Fruit fly (Drosophila melanogaster): ENCODE results near the gene CG1677.

Gene CG1677

DNA sequence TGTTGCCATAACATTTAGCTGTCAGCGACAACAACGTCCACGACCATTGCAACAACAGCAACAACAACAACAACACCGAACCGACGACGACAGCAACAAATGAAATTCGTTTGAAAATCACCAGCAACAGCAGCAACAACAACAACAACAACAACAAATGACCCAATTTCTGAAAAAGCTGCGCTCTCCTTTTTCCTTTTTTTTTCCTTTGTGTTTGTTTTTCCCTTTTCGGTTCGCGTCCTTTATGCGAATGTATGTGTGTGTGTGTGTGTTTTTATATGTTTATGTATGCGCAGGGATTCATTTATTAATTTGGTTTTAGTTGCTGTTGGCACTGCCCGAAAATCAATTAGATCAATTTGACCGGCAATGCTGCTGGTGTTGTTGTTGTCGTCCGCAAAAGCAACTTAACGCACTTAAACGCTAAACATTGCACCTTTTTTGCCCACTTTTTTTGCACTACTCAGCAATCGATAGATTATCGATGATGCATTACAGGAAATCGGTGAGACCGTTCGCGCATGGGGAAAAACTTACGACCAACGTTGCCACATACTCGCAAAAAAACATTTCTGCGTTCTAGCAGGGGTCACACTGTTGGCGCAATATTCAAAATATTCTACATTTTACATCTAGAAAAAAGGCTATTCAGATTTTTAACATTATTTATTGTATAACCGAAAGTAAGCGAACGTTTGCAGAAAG is 114.6 kb downstream of the CG1677 start, which contains the start of gene unc-119 (continued):
- TF ChIP-seq Ets97D (GFP tag; optimal IDR thresholded peaks at IDR 0.05): peak; percentile 84
- TF ChIP-seq dpn (GFP tag; optimal IDR thresholded peaks at IDR 0.05): no peak
- no peak for TF ChIP-seq lab (GFP tag; optimal IDR thresholded peaks at IDR 0.05)
- TF ChIP-seq ro (GFP tag; IDR thresholded peaks at IDR 0.05): no peak
- no peak for TF ChIP-seq Mes4 (GFP tag; optimal IDR thresholded peaks at IDR 0.05)
- TF ChIP-seq CG14860 (GFP tag; IDR thresholded peaks at IDR 0.05; ENCODE audit: partially characterized antibody): 0 out of 3 replicates have a peak, but pooled peaks have one; percentile 36
- no peak for TF ChIP-seq ham (GFP tag; IDR thresholded peaks at IDR 0.05)
- TF ChIP-seq Hsf (GFP tag; optimal IDR thresholded peaks at IDR 0.05): no peak
- no peak for TF ChIP-seq CG10366 (GFP tag; IDR thresholded peaks at IDR 0.05)
- no peak for TF ChIP-seq fd102C (GFP tag; optimal IDR thresholded peaks at IDR 0.05)
- no peak for TF ChIP-seq CG2202 (tag; optimal IDR thresholded peaks at IDR 0.05)
- TF ChIP-seq CG10565 (GFP tag; optimal IDR thresholded peaks at IDR 0.05): no peak
- TF ChIP-seq CG7928 (GFP tag; optimal IDR thresholded peaks at IDR 0.05): no peak
- TF ChIP-seq CG11696 (GFP tag; IDR thresholded peaks at IDR 0.05): no peak
- peak; percentile 87 for TF ChIP-seq CG9797 (GFP tag; optimal IDR thresholded peaks at IDR 0.05)
- TF ChIP-seq HHEX (GFP tag; optimal IDR thresholded peaks at IDR 0.05): no peak
- no peak for TF ChIP-seq Aef1 (GFP tag; IDR thresholded peaks at IDR 0.05)
- TF ChIP-seq ranshi (GFP tag; IDR thresholded peaks at IDR 0.05): no peak
- TF ChIP-seq odd (GFP tag; optimal IDR thresholded peaks at IDR 0.05): no peak
- no peak for TF ChIP-seq zfh1 (GFP tag; IDR thresholded peaks at IDR 0.05)
- peak; percentile 79 for TF ChIP-seq BEAF-32 (GFP tag; optimal IDR thresholded peaks at IDR 0.05)
- TF ChIP-seq CG17829 (tag; optimal IDR thresholded peaks at IDR 0.05): no peak
- peak; percentile 96 for TF ChIP-seq CG4360 (GFP tag; IDR thresholded peaks at IDR 0.05)
- 0 out of 2 replicates have a peak, but pooled peaks have one; percentile 21 for TF ChIP-seq vvl (GFP tag; IDR thresholded peaks at IDR 0.05)
- peak; percentile 53 for TF ChIP-seq CG33213 (GFP tag; optimal IDR thresholded peaks at IDR 0.05)
- no peak for TF ChIP-seq ac (GFP tag; optimal IDR thresholded peaks at IDR 0.05)
- no peak for TF ChIP-seq Eip74EF (GFP tag; optimal IDR thresholded peaks at IDR 0.05)
- no peak for TF ChIP-seq mirr (GFP tag; optimal IDR thresholded peaks at IDR 0.05)
- peak; percentile 96 for TF ChIP-seq CG1603 (tag; optimal IDR thresholded peaks at IDR 0.05)
- peak; percentile 74 for TF ChIP-seq cg (GFP tag; optimal IDR thresholded peaks at IDR 0.05)
- peak; percentile 100 for TF ChIP-seq CG14710 (tag; optimal IDR thresholded peaks at IDR 0.05)
- TF ChIP-seq aop (GFP tag; IDR thresholded peaks at IDR 0.05): no peak
- no peak for TF ChIP-seq unpg (GFP tag; optimal IDR thresholded peaks at IDR 0.05)
- peak; percentile 82 for TF ChIP-seq CG13287 (GFP tag; IDR thresholded peaks at IDR 0.05; ENCODE audit: partially characterized antibody)
- no peak for TF ChIP-seq CG17612 (GFP tag; IDR thresholded peaks at IDR 0.05)
- TF ChIP-seq ERR (GFP tag; optimal IDR thresholded peaks at IDR 0.05): no peak
- no peak for TF ChIP-seq CG11695 (GFP tag; IDR thresholded peaks at IDR 0.05)
- no peak for TF ChIP-seq slp2 (GFP tag; optimal IDR thresholded peaks at IDR 0.05)
- no peak for TF ChIP-seq ash1 (GFP tag; optimal IDR thresholded peaks at IDR 0.05)
- TF ChIP-seq ato (GFP tag; IDR thresholded peaks at IDR 0.05; ENCODE audit: partially characterized antibody): peak; percentile 52; the same call in 1 of the 2 replicates
- TF ChIP-seq Hand (GFP tag; optimal IDR thresholded peaks at IDR 0.05): no peak
- TF ChIP-seq CG1792 (GFP tag; optimal IDR thresholded peaks at IDR 0.05): no peak
- TF ChIP-seq Sox100B (GFP tag; optimal IDR thresholded peaks at IDR 0.05): no peak
- TF ChIP-seq esg (GFP tag; conservative IDR thresholded peaks at IDR 0.05): no peak
- TF ChIP-seq sima (GFP tag; optimal IDR thresholded peaks at IDR 0.05): no peak
- no peak for TF ChIP-seq dan (GFP tag; IDR thresholded peaks at IDR 0.05)
- TF ChIP-seq wdn (GFP tag; IDR thresholded peaks at IDR 0.05): no peak
- no peak for TF ChIP-seq CG5953 (GFP tag; IDR thresholded peaks at IDR 0.05)
- TF ChIP-seq CG13123 (GFP tag; optimal IDR thresholded peaks at IDR 0.05): no peak
- TF ChIP-seq CkIIα-i1 (GFP tag; IDR thresholded peaks at IDR 0.05): no peak

Data from whole organism, embryonic.